Worm (Caenorhabditis elegans) whole organism, L4 larva: ENCODE measurements around the gene M05D6.5.

Source experiments
- F37D6.2 ChIP-seq: sonication (generic microtip); optimal IDR thresholded peaks from 2 replicates; lab custom pipeline; 2016; ENCODE audit warnings: mild to moderate bottlenecking, missing genetic modification characterization, missing compliant biosample characterization
- F44E2.7 ChIP-seq: fragments of 200-800 bp; sonication (Bioruptor generic); IDR thresholded peaks from 2 replicates; pipeline ENCODE4 v2.1.2; 2022; ENCODE audit warnings: missing genetic modification characterization, missing compliant biosample characterization
- R02D3.7 ChIP-seq: fragments of 150-350 bp; sonication (generic microtip); optimal IDR thresholded peaks from 3 replicates; lab custom pipeline; 2014; ENCODE audit warnings: missing biosample characterization, missing genetic modification characterization
- Y105C5A.15 ChIP-seq: fragments of 200-800 bp; sonication (Bioruptor generic); IDR thresholded peaks from 2 replicates; pipeline ENCODE4 v1.3.6; 2022; ENCODE audit warnings: missing genetic modification characterization, missing compliant biosample characterization
- Y75B8A.6 ChIP-seq: fragments of 200-800 bp; sonication (Bioruptor generic); IDR thresholded peaks from 2 replicates; pipeline ENCODE4 v1.3.6; 2022; ENCODE audit warnings: missing genetic modification reagents, missing genetic modification characterization, missing compliant biosample characterization
- aha-1 ChIP-seq: fragments of 150-350 bp; peaks from one replicate; lab custom pipeline; 2014; ENCODE audit warnings: missing biosample characterization, missing genetic modification characterization
- attf-4 ChIP-seq: sonication (generic microtip); optimal IDR thresholded peaks from 3 replicates; lab custom pipeline; 2017; ENCODE audit warnings: missing biosample characterization, missing genetic modification characterization
- ceh-44 ChIP-seq: fragments of 200-800 bp; sonication (Bioruptor generic); IDR thresholded peaks from 2 replicates; pipeline ENCODE4 v1.3.6; 2022; ENCODE audit warnings: missing genetic modification reagents, missing genetic modification characterization, missing compliant biosample characterization
- cey-2 ChIP-seq: sonication (generic microtip); optimal IDR thresholded peaks from 3 replicates; lab custom pipeline; 2017; ENCODE audit warnings: missing genetic modification characterization, mild to moderate bottlenecking, missing compliant biosample characterization, antibody characterized with exemption, borderline replicate concordance; ENCODE audit not compliant: insufficient read depth
- daf-12 ChIP-seq: fragments of 150-350 bp; optimal IDR thresholded peaks from 2 replicates; lab custom pipeline; 2014; ENCODE audit warnings: missing biosample characterization, missing genetic modification reagents, missing genetic modification characterization
- daf-16 ChIP-seq, 3 experiments: sonication (generic microtip); optimal IDR thresholded peaks; 2 replicates each; lab custom pipeline; 2016 to 2017; ENCODE audit warnings: missing genetic modification characterization in 3 of 3, missing genetic modification reagents in 3 of 3, mild to moderate bottlenecking in 2 of 3, missing compliant biosample characterization in 2 of 3, missing biosample characterization in 1 of 3, moderate library complexity in 1 of 3
- daf-19 ChIP-seq: fragments of 200-800 bp; sonication (Bioruptor generic); conservative IDR thresholded peaks from 2 replicates; pipeline ENCODE4 v1.3.6; 2022; ENCODE audit warnings: missing genetic modification characterization, missing compliant biosample characterization
- dmd-9 ChIP-seq: fragments of 200-800 bp; sonication (Bioruptor generic); IDR thresholded peaks from 2 replicates; pipeline ENCODE4 v1.3.6; 2022; ENCODE audit warnings: missing genetic modification reagents, missing genetic modification characterization, missing compliant biosample characterization
- egl-43 ChIP-seq: fragments of 200-800 bp; sonication (Bioruptor generic); IDR thresholded peaks from 2 replicates; pipeline ENCODE4 v1.3.6; 2022; ENCODE audit warnings: missing genetic modification reagents, missing genetic modification characterization, missing compliant biosample characterization
- fkh-10 ChIP-seq: fragments of 150-350 bp; optimal IDR thresholded peaks from 2 replicates; lab custom pipeline; 2014; ENCODE audit warnings: missing biosample characterization, missing genetic modification reagents, missing genetic modification characterization
- fos-1 ChIP-seq: fragments of 150-350 bp; optimal IDR thresholded peaks from 2 replicates; lab custom pipeline; 2014; ENCODE audit warnings: missing biosample characterization, missing genetic modification characterization
- hif-1 ChIP-seq, 2 experiments: sonication (generic microtip); optimal IDR thresholded peaks; 2 replicates each; lab custom pipeline; 2016 to 2017; ENCODE audit warnings: missing compliant biosample characterization in 2 of 2, missing genetic modification characterization in 2 of 2, missing genetic modification reagents in 2 of 2, missing genotype in 2 of 2, mild to moderate bottlenecking in 1 of 2
- hlh-11 ChIP-seq: fragments of 200-800 bp; sonication (Bioruptor generic); optimal IDR thresholded peaks from 2 replicates; lab custom pipeline; 2018; ENCODE audit warnings: mild to moderate bottlenecking, missing genetic modification characterization, missing compliant biosample characterization
- hlh-30 ChIP-seq: sonication (generic microtip); optimal IDR thresholded peaks from 2 replicates; lab custom pipeline; 2017; ENCODE audit warnings: antibody characterized with exemption, mild to moderate bottlenecking, missing genetic modification characterization, missing compliant biosample characterization; ENCODE audit not compliant: insufficient read depth
- madf-5 ChIP-seq, 2 experiments: fragments of 200-800 bp; sonication (Bioruptor generic); IDR thresholded peaks; 2 replicates each; pipeline ENCODE4 v1.3.6; 2022; ENCODE audit warnings: missing compliant biosample characterization in 2 of 2, missing genetic modification characterization in 2 of 2
- mep-1 ChIP-seq: fragments of 150-350 bp; sonication (generic microtip); optimal IDR thresholded peaks from 3 replicates; lab custom pipeline; 2014; ENCODE audit warnings: missing biosample characterization, missing genetic modification characterization
- mxl-3 ChIP-seq: fragments of 200-800 bp; sonication (Bioruptor generic); optimal IDR thresholded peaks from 2 replicates; lab custom pipeline; 2018; ENCODE audit warnings: mild to moderate bottlenecking, missing genetic modification characterization, missing compliant biosample characterization
- nhr-10 ChIP-seq: fragments of 150-350 bp; optimal IDR thresholded peaks from 2 replicates; lab custom pipeline; 2014; ENCODE audit warnings: missing biosample characterization, missing genetic modification characterization
- php-3 ChIP-seq: fragments of 200-800 bp; sonication (Bioruptor generic); IDR thresholded peaks from 2 replicates; pipeline ENCODE4 v1.3.6; 2022; ENCODE audit warnings: missing genetic modification reagents, missing genetic modification characterization, missing compliant biosample characterization
- set-16 ChIP-seq: fragments of 200-800 bp; sonication (Bioruptor generic); IDR thresholded peaks from 2 replicates; pipeline ENCODE4 v1.3.6; 2022; ENCODE audit warnings: missing genetic modification reagents, missing genetic modification characterization, missing compliant biosample characterization
- snpc-1.2 ChIP-seq: fragments of 200-800 bp; sonication (Bioruptor generic); IDR thresholded peaks from 2 replicates; pipeline ENCODE4 v1.3.6; 2022; ENCODE audit warnings: missing genetic modification reagents, missing genetic modification characterization, missing compliant biosample characterization
- spr-1 ChIP-seq: sonication (generic microtip); optimal IDR thresholded peaks from 2 replicates; lab custom pipeline; 2016; ENCODE audit warnings: mild to moderate bottlenecking, missing genetic modification characterization, missing compliant biosample characterization
- tra-1 ChIP-seq: fragments of 200-800 bp; sonication (Bioruptor generic); IDR thresholded peaks from 2 replicates; pipeline ENCODE4 v1.3.6; 2022; ENCODE audit warnings: missing genetic modification reagents, missing genetic modification characterization, missing compliant biosample characterization
- unc-62 ChIP-seq, 3 experiments: fragments of 150-350 bp in 1 of 3; sonication (generic microtip); optimal IDR thresholded peaks in 2 of 3; peaks in 1 of 3; 1 replicate in 1 of 3; 2 replicates in 2 of 3; lab custom pipeline; 2014 to 2017; ENCODE audit warnings: missing biosample characterization in 3 of 3, missing genetic modification characterization in 3 of 3, missing genetic modification reagents in 3 of 3, missing genotype in 1 of 3
- zip-2 ChIP-seq: fragments of 150-350 bp; optimal IDR thresholded peaks from 2 replicates; lab custom pipeline; 2014; ENCODE audit warnings: missing biosample characterization, missing genetic modification characterization
- ztf-11 ChIP-seq: fragments of 150-350 bp; optimal IDR thresholded peaks from 2 replicates; lab custom pipeline; 2014; ENCODE audit warnings: missing biosample characterization, missing genetic modification characterization
- ztf-7 ChIP-seq: fragments of 150-350 bp; optimal IDR thresholded peaks from 2 replicates; lab custom pipeline; 2014; ENCODE audit warnings: missing biosample characterization, missing genetic modification characterization

M05D6.5 gene

ce11 chrII:8456094-8456493, 25.9 kb downstream of the M05D6.5 start, which contains the start of gene F22B5.6:
F22B5.6 (minus strand) TSS chrII:8456194.
- TF ChIP-seq unc-62 (GFP tag; optimal IDR thresholded peaks at IDR 0.05 in 1 of 2; lab: Kevin White, UChicago): no peak
- no peak for TF ChIP-seq unc-62 (tag; optimal IDR thresholded peaks at IDR 0.05; lab: Kevin White, UChicago)
- TF ChIP-seq cey-2 (tag; lab: Kevin White, UChicago): no peak
- no peak for TF ChIP-seq daf-12 (tag; lab: Kevin White, UChicago)
- TF ChIP-seq ztf-11: no peak
- TF ChIP-seq fos-1 (tag; lab: Kevin White, UChicago): no peak
- no peak for TF ChIP-seq Y75B8A.6 (GFP tag; lab: Robert Waterston, UW)
- no peak for TF ChIP-seq Y105C5A.15 (GFP tag; lab: Robert Waterston, UW)
- no peak for TF ChIP-seq daf-19 (GFP tag; lab: Robert Waterston, UW)
- TF ChIP-seq F37D6.2 (tag; lab: Kevin White, UChicago): no peak
- TF ChIP-seq php-3 (GFP tag; lab: Robert Waterston, UW): no peak

ce11 chrII:8454513-8454912, 27.5 kb downstream of the M05D6.5 start, which contains the start of gene F22B5.5:
F22B5.5 (minus strand) TSS chrII:8454613.
- TF ChIP-seq attf-4 (tag; lab: Kevin White, UChicago) (no peak), daf-16 (GFP tag; optimal IDR thresholded peaks at IDR 0.05; lab: Kevin White, UChicago) (no peak), daf-16 (tag; optimal IDR thresholded peaks at IDR 0.05; lab: Kevin White, UChicago) (no peak), ztf-7 (tag; lab: Kevin White, UChicago) (no peak), hlh-11 (no peak), nhr-10 (tag; lab: Kevin White, UChicago) (no peak), fkh-10 (GFP tag; lab: Kevin White, UChicago) (no peak), ceh-44 (GFP tag; lab: Robert Waterston, UW) (no peak), snpc-1.2 (GFP tag; lab: Robert Waterston, UW) (no peak), R02D3.7 (tag; lab: Kevin White, UChicago) (no peak), spr-1 (tag; lab: Kevin White, UChicago) (no peak), dmd-9 (GFP tag; lab: Robert Waterston, UW) (no peak), mep-1 (no peak)

- TF ChIP-seq mep-1: peak; percentile 18
- peak; percentile 100 for TF ChIP-seq aha-1
- TF ChIP-seq hif-1 (tag; optimal IDR thresholded peaks at IDR 0.05; lab: Kevin White, UChicago): peak; percentile 94 to 99
- no peak for TF ChIP-seq F44E2.7
- peak; percentile 32 for TF ChIP-seq hlh-30 (tag; lab: Kevin White, UChicago)
- peak; percentile 32; the same call in 1 of the 2 replicates for TF ChIP-seq set-16 (GFP tag; lab: Robert Waterston, UW)
- TF ChIP-seq madf-5 (GFP tag; IDR thresholded peaks at IDR 0.05; lab: Robert Waterston, UW): no peak
- peak; percentile 34; the same call in 1 of the 2 replicates for TF ChIP-seq egl-43 (GFP tag; lab: Robert Waterston, UW)
- no peak for TF ChIP-seq nhr-10 (tag; lab: Kevin White, UChicago)
- TF ChIP-seq tra-1 (GFP tag; lab: Robert Waterston, UW): 0 out of 2 replicates have a peak, but pooled peaks have one; percentile 13
- TF ChIP-seq, all 104 proteins: peak for 7
These were observed 30.6 kb downstream of the M05D6.5 start for ce11 chrII:8451425-8451824.

ce11 chrII:8450750-8451149, 31.3 kb downstream of the M05D6.5 start:
- peak; percentile 2 for TF ChIP-seq mxl-3
- TF ChIP-seq zip-2 (tag; lab: Kevin White, UChicago): no peak
- TF ChIP-seq unc-62 (GFP tag; optimal IDR thresholded peaks at IDR 0.05 in 1 of 2; lab: Kevin White, UChicago): peak in 1 of 2 experiments; percentile 51
- no peak for TF ChIP-seq unc-62 (tag; optimal IDR thresholded peaks at IDR 0.05; lab: Kevin White, UChicago)
- peak in 1 of 2 experiments; percentile 40 for TF ChIP-seq hif-1 (tag; optimal IDR thresholded peaks at IDR 0.05; lab: Kevin White, UChicago)
